Fruit fly (Drosophila melanogaster) whole organism, embryonic: ENCODE data around the gene CG31867.

Experiments used
- Atf-2 ChIP-seq: fragments of 200-800 bp; sonication (Bioruptor generic); optimal IDR thresholded peaks from 2 replicates; lab custom pipeline; 2016; ENCODE audit warnings: missing biosample characterization, missing genetic modification characterization
- Awh ChIP-seq: fragments of 200-800 bp; sonication (Bioruptor generic); IDR thresholded peaks from 2 replicates; pipeline ENCODE4, ENCODE4 v1.3.6; 2022; ENCODE audit warnings: missing biosample characterization, missing genetic modification characterization
- CG10321 ChIP-seq: fragments of 200-800 bp; sonication (Bioruptor generic); IDR thresholded peaks from 2 replicates; pipeline ENCODE4 v1.3.6; 2022; ENCODE audit warnings: missing biosample characterization, missing genetic modification characterization
- CG11247 ChIP-seq: fragments of 200-800 bp; sonication (Bioruptor generic); IDR thresholded peaks from 2 replicates; pipeline ENCODE4 v1.3.6; 2022; ENCODE audit warnings: missing biosample characterization, missing genetic modification characterization
- CG11560 ChIP-seq: fragments of 200-800 bp; sonication (Bioruptor generic); IDR thresholded peaks from 3 replicates; pipeline ENCODE4 v1.3.6; 2022; ENCODE audit warnings: missing biosample characterization, missing genetic modification characterization
- CG12236 ChIP-seq: fragments of 200-800 bp; sonication (Bioruptor generic); optimal IDR thresholded peaks from 2 replicates; lab custom pipeline; 2016; ENCODE audit warnings: missing biosample characterization, missing genetic modification characterization
- CG13424 ChIP-seq: fragments of 200-800 bp; sonication (Bioruptor generic); optimal IDR thresholded peaks from 2 replicates; lab custom pipeline; 2019; ENCODE audit warnings: missing biosample characterization, mild to moderate bottlenecking, missing genetic modification characterization, moderate library complexity
- CG16815 ChIP-seq: fragments of 200-800 bp; sonication (Bioruptor generic); optimal IDR thresholded peaks from 3 replicates; lab custom pipeline; 2017; ENCODE audit warnings: missing biosample characterization, mild to moderate bottlenecking, missing genetic modification characterization
- CG16863 ChIP-seq: fragments of 200-800 bp; sonication (Bioruptor generic); optimal IDR thresholded peaks from 3 replicates; lab custom pipeline; 2016; ENCODE audit warnings: missing biosample characterization, missing genetic modification characterization
- CG18764 ChIP-seq: fragments of 200-800 bp; sonication (Bioruptor generic); optimal IDR thresholded peaks from 3 replicates; lab custom pipeline; 2016; ENCODE audit warnings: missing biosample characterization, missing genetic modification characterization
- CG2116 ChIP-seq: fragments of 200-800 bp; sonication (Bioruptor generic); optimal IDR thresholded peaks from 3 replicates; lab custom pipeline; 2018; ENCODE audit warnings: missing biosample characterization, mild to moderate bottlenecking, missing genetic modification characterization
- CG2875 ChIP-seq: fragments of 200-800 bp; sonication (Bioruptor generic); optimal IDR thresholded peaks from 2 replicates; lab custom pipeline; 2017; ENCODE audit warnings: missing biosample characterization, mild to moderate bottlenecking, missing genetic modification characterization, missing genetic modification reagents
- CG4730 ChIP-seq: fragments of 200-800 bp; sonication (Bioruptor generic); IDR thresholded peaks from 2 replicates; pipeline ENCODE4 v1.3.6; 2022; ENCODE audit warnings: missing biosample characterization, missing genetic modification characterization
- CG6254 ChIP-seq: fragments of 200-800 bp; sonication (Bioruptor generic); optimal IDR thresholded peaks from 3 replicates; lab custom pipeline; 2017; ENCODE audit warnings: mild to moderate bottlenecking, missing biosample characterization, missing genetic modification reagents, missing genetic modification characterization
- CG6765 ChIP-seq: fragments of 200-800 bp; sonication (Bioruptor generic); optimal IDR thresholded peaks from 3 replicates; lab custom pipeline; 2017; ENCODE audit warnings: missing biosample characterization, mild to moderate bottlenecking, missing genetic modification characterization
- CG7745 ChIP-seq: fragments of 200-800 bp; sonication (Bioruptor generic); optimal IDR thresholded peaks from 2 replicates; lab custom pipeline; 2018; ENCODE audit warnings: missing biosample characterization, mild to moderate bottlenecking, missing genetic modification characterization, moderate library complexity
- CG7839 ChIP-seq: fragments of 200-800 bp; sonication (Bioruptor generic); optimal IDR thresholded peaks from 3 replicates; lab custom pipeline; 2018; ENCODE audit warnings: missing biosample characterization, mild to moderate bottlenecking, missing genetic modification characterization, moderate library complexity
- CG7928 ChIP-seq: fragments of 200-800 bp; sonication (Bioruptor generic); optimal IDR thresholded peaks from 2 replicates; lab custom pipeline; 2017; ENCODE audit warnings: missing biosample characterization, mild to moderate bottlenecking, missing genetic modification characterization
- CG9215 ChIP-seq: fragments of 200-800 bp; sonication (Bioruptor generic); IDR thresholded peaks from 2 replicates; pipeline ENCODE4 v1.3.6; 2022; ENCODE audit warnings: missing biosample characterization, missing genetic modification characterization
- Dad ChIP-seq: fragments of 200-800 bp; sonication (Bioruptor generic); optimal IDR thresholded peaks from 3 replicates; lab custom pipeline; 2016; ENCODE audit warnings: missing biosample characterization, missing genetic modification characterization
- Deaf1 ChIP-seq: fragments of 200-800 bp; optimal IDR thresholded peaks from 3 replicates; lab custom pipeline; 2019; ENCODE audit warnings: missing biosample characterization, mild to moderate bottlenecking, missing genetic modification characterization, moderate library complexity
- Dfd ChIP-seq, 2 experiments: fragments of >200 bp; optimal IDR thresholded peaks; 2 replicates each; lab custom pipeline; 2017; ENCODE audit warnings: missing biosample characterization in 2 of 2, missing genetic modification characterization in 2 of 2
- Drgx ChIP-seq: fragments of 200-800 bp; sonication (Bioruptor generic); IDR thresholded peaks from 2 replicates; pipeline ENCODE4 v1.3.6; 2022; ENCODE audit warnings: missing biosample characterization, missing genetic modification characterization
- HHEX ChIP-seq: fragments of 200-800 bp; sonication (Bioruptor generic); optimal IDR thresholded peaks from 3 replicates; lab custom pipeline; 2017; ENCODE audit warnings: missing biosample characterization, mild to moderate bottlenecking, missing genetic modification characterization, missing genetic modification reagents
- Kr ChIP-seq: fragments of 200-800 bp; sonication (Bioruptor generic); optimal IDR thresholded peaks from 2 replicates; lab custom pipeline; 2017; ENCODE audit warnings: missing biosample characterization, mild to moderate bottlenecking, missing genetic modification characterization
- Lhr ChIP-seq: fragments of 200-800 bp; sonication (Bioruptor generic); optimal IDR thresholded peaks from 3 replicates; lab custom pipeline; 2017; ENCODE audit warnings: mild to moderate bottlenecking, missing biosample characterization, missing genetic modification reagents, missing genetic modification characterization
- Optix ChIP-seq: fragments of 200-800 bp; sonication (Bioruptor generic); IDR thresholded peaks from 3 replicates; pipeline ENCODE4 v1.3.6; 2022; ENCODE audit warnings: missing biosample characterization, missing genetic modification characterization
- Poxn ChIP-seq: fragments of 200-800 bp; sonication (Bioruptor generic); IDR thresholded peaks from 2 replicates; pipeline ENCODE4 v1.3.6; 2022; ENCODE audit warnings: missing biosample characterization, missing genetic modification characterization
- Side ChIP-seq: fragments of 200-800 bp; sonication (Bioruptor generic); optimal IDR thresholded peaks from 2 replicates; lab custom pipeline; 2016; ENCODE audit warnings: missing biosample characterization, missing genetic modification characterization
- Sry-β ChIP-seq: fragments of 200-800 bp; sonication (Bioruptor generic); optimal IDR thresholded peaks from 2 replicates; lab custom pipeline; 2018; ENCODE audit warnings: missing biosample characterization, mild to moderate bottlenecking, missing genetic modification characterization, moderate library complexity
- Ssrp ChIP-seq: fragments of 200-800 bp; sonication (Bioruptor generic); optimal IDR thresholded peaks from 2 replicates; lab custom pipeline; 2018; ENCODE audit warnings: missing biosample characterization, mild to moderate bottlenecking, missing genetic modification characterization, moderate library complexity
- ara ChIP-seq: fragments of 200-800 bp; sonication (Bioruptor generic); IDR thresholded peaks from 2 replicates; pipeline ENCODE4 v1.3.6; 2022; ENCODE audit warnings: missing biosample characterization, missing genetic modification characterization
- cad ChIP-seq: fragments of >200 bp; optimal IDR thresholded peaks from 2 replicates; lab custom pipeline; 2017; ENCODE audit warnings: missing biosample characterization, missing genetic modification characterization
- cas ChIP-seq: fragments of 200-800 bp; sonication (Bioruptor generic); IDR thresholded peaks from 2 replicates; pipeline ENCODE4 v1.3.6; 2022; ENCODE audit warnings: missing biosample characterization, missing genetic modification characterization
- eyg ChIP-seq: fragments of 200-800 bp; sonication (Bioruptor generic); optimal IDR thresholded peaks from 3 replicates; lab custom pipeline; 2016; ENCODE audit warnings: missing biosample characterization, missing genetic modification characterization
- gro ChIP-seq: fragments of 200-800 bp; sonication (Bioruptor generic); optimal IDR thresholded peaks from 2 replicates; lab custom pipeline; 2016; ENCODE audit warnings: missing biosample characterization, missing genetic modification characterization
- hbn ChIP-seq: fragments of 200-800 bp; sonication (Bioruptor generic); IDR thresholded peaks from 2 replicates; pipeline ENCODE4 v1.3.6; 2022; ENCODE audit warnings: missing biosample characterization, missing genetic modification characterization; ENCODE audit not compliant: partially characterized antibody
- maf-S ChIP-seq: fragments of 200-800 bp; sonication (Bioruptor generic); optimal IDR thresholded peaks from 2 replicates; lab custom pipeline; 2016; ENCODE audit warnings: missing biosample characterization, missing genetic modification characterization
- mld ChIP-seq: fragments of 200-800 bp; sonication (Bioruptor generic); IDR thresholded peaks from 3 replicates; pipeline ENCODE4 v1.3.6; 2022; ENCODE audit warnings: missing biosample characterization, missing genetic modification characterization; ENCODE audit not compliant: partially characterized antibody
- nau ChIP-seq: fragments of 200-800 bp; sonication (Bioruptor generic); optimal IDR thresholded peaks from 3 replicates; lab custom pipeline; 2017; ENCODE audit warnings: missing biosample characterization, mild to moderate bottlenecking, missing genetic modification characterization, missing genetic modification reagents
- ro ChIP-seq: fragments of 200-800 bp; sonication (Bioruptor generic); IDR thresholded peaks from 2 replicates; pipeline ENCODE4 v1.3.6; 2022; ENCODE audit warnings: missing biosample characterization, missing genetic modification characterization
- scrt ChIP-seq: fragments of 200-800 bp; sonication (Bioruptor generic); optimal IDR thresholded peaks from 2 replicates; lab custom pipeline; 2018; ENCODE audit warnings: missing biosample characterization, mild to moderate bottlenecking, missing genetic modification characterization, moderate library complexity
- sima ChIP-seq: fragments of 200-800 bp; sonication (Bioruptor generic); optimal IDR thresholded peaks from 2 replicates; lab custom pipeline; 2016; ENCODE audit warnings: missing biosample characterization, missing genetic modification characterization
- slp2 ChIP-seq: fragments of 200-800 bp; sonication (Bioruptor generic); optimal IDR thresholded peaks from 2 replicates; lab custom pipeline; 2016; ENCODE audit warnings: missing biosample characterization, missing genetic modification characterization
- sqz ChIP-seq: fragments of 200-800 bp; sonication (Bioruptor generic); optimal IDR thresholded peaks from 3 replicates; lab custom pipeline; 2018; ENCODE audit warnings: missing biosample characterization, mild to moderate bottlenecking, missing genetic modification characterization
- stc ChIP-seq: fragments of 200-800 bp; sonication (Bioruptor generic); IDR thresholded peaks from 2 replicates; pipeline ENCODE4 v1.3.6; 2022; ENCODE audit warnings: missing biosample characterization, missing genetic modification characterization
- sug ChIP-seq: fragments of 200-800 bp; optimal IDR thresholded peaks from 2 replicates; lab custom pipeline; 2019; ENCODE audit warnings: missing biosample characterization, mild to moderate bottlenecking, missing genetic modification characterization, moderate library complexity
- tap ChIP-seq: fragments of 200-800 bp; optimal IDR thresholded peaks from 3 replicates; lab custom pipeline; 2019; ENCODE audit warnings: missing biosample characterization, mild to moderate bottlenecking, missing genetic modification characterization, moderate library complexity
- tll ChIP-seq, 2 experiments: fragments of 200-800 bp in 1 of 2; fragments of >200 bp in 1 of 2; sonication (Bioruptor generic) in 1 of 2; optimal IDR thresholded peaks; 2 replicates each; lab custom pipeline; 2017 to 2019; ENCODE audit warnings: missing biosample characterization in 2 of 2, missing genetic modification characterization in 2 of 2, mild to moderate bottlenecking in 1 of 2, moderate library complexity in 1 of 2
- toy ChIP-seq: fragments of 200-800 bp; sonication (Bioruptor generic); IDR thresholded peaks from 2 replicates; pipeline ENCODE4 v1.3.6; 2022; ENCODE audit warnings: missing biosample characterization, missing genetic modification characterization
- vnd ChIP-seq: fragments of 200-800 bp; sonication (Bioruptor generic); IDR thresholded peaks from 3 replicates; pipeline ENCODE4 v1.3.6; 2022; ENCODE audit warnings: missing biosample characterization, missing genetic modification characterization; ENCODE audit not compliant: partially characterized antibody

CG31867 gene

DNA sequence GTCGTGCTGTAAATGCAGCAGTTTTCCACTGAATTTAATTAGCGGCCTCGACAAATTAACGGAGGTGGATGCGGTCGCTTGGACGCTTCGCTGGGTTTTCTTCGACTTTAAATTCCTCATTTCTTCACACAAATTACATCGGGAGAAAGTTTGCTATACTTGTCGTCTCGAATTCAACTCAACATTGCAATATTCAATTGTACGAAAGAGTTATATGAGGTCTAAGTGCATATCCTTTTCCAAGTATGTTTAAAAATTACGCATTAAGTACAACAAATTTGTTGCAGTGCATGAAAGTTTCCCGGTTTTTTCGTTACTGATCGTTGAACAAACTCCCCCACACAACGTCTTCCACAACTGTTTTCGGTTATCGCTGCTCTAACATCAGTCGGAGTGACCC lies 47.5 kb upstream of the CG31867 start (continued):
- TF ChIP-seq tll (GFP tag; optimal IDR thresholded peaks at IDR 0.05; lab: Kevin White, UChicago) (no peak), nau (GFP tag; lab: Kevin White, UChicago) (peak; percentile 25), ara (GFP tag; lab: Robert Waterston, UW) (peak; percentile 74), sug (tag; lab: Kevin White, UChicago) (no peak), CG7745 (tag; lab: Kevin White, UChicago) (peak; percentile 19), CG9215 (GFP tag; lab: Robert Waterston, UW) (no peak), sima (GFP tag; lab: Kevin White, UChicago) (no peak), sqz (GFP tag; lab: Kevin White, UChicago) (no peak), hbn (GFP tag; lab: Robert Waterston, UW) (no peak), CG6765 (GFP tag; lab: Kevin White, UChicago) (no peak), CG11247 (GFP tag; lab: Robert Waterston, UW) (no peak), CG16863 (GFP tag; lab: Kevin White, UChicago) (peak; percentile 55), Side (no peak), CG4730 (GFP tag; lab: Robert Waterston, UW) (no peak; the same call in 1 of the 2 replicates), maf-S (GFP tag; lab: Kevin White, UChicago) (no peak), Sry-β (GFP tag; lab: Kevin White, UChicago) (no peak), CG7839 (peak; percentile 52), CG2875 (peak; percentile 72), HHEX (GFP tag; lab: Kevin White, UChicago) (peak; percentile 6), Deaf1 (tag; lab: Kevin White, UChicago) (no peak), ro (no peak), scrt (no peak), eyg (no peak), CG11560 (tag; lab: Robert Waterston, UW) (no peak), CG13424 (peak; percentile 70), Poxn (GFP tag; lab: Robert Waterston, UW) (no peak), stc (GFP tag; lab: Robert Waterston, UW) (peak; percentile 50; the same call in 1 of the 2 replicates), CG12236 (GFP tag; lab: Kevin White, UChicago) (peak; percentile 50), Dfd (GFP tag; optimal IDR thresholded peaks at IDR 0.05; lab: Kevin White, UChicago) (no peak), CG2116 (peak; percentile 5), Drgx (no peak), Optix (GFP tag; lab: Robert Waterston, UW) (peak; percentile 48; the same call in 1 of the 3 replicates), CG10321 (GFP tag; lab: Robert Waterston, UW) (no peak), slp2 (peak; percentile 67), Ssrp (tag; lab: Kevin White, UChicago) (peak; percentile 79), Dad (no peak), Lhr (GFP tag; lab: Kevin White, UChicago) (peak; percentile 45), CG7928 (GFP tag; lab: Kevin White, UChicago) (no peak), Atf-2 (no peak), cas (GFP tag; lab: Robert Waterston, UW) (no peak), vnd (no peak), CG6254 (peak; percentile 20), Awh (GFP tag; lab: Robert Waterston, UW) (peak; percentile 69), toy (GFP tag; lab: Robert Waterston, UW) (no peak), gro (no peak), Kr (GFP tag; lab: Kevin White, UChicago) (no peak), cad (GFP tag; lab: Kevin White, UChicago) (no peak), CG18764 (GFP tag; lab: Kevin White, UChicago) (no peak), CG16815 (GFP tag; lab: Kevin White, UChicago) (peak; percentile 46), tap (tag; lab: Kevin White, UChicago) (peak; percentile 28), mld (GFP tag; lab: Robert Waterston, UW) (no peak)
